Worm (Caenorhabditis elegans): Measurements from ENCODE around the gene cyp-13A8.

cyp-13A8 gene

DNA sequence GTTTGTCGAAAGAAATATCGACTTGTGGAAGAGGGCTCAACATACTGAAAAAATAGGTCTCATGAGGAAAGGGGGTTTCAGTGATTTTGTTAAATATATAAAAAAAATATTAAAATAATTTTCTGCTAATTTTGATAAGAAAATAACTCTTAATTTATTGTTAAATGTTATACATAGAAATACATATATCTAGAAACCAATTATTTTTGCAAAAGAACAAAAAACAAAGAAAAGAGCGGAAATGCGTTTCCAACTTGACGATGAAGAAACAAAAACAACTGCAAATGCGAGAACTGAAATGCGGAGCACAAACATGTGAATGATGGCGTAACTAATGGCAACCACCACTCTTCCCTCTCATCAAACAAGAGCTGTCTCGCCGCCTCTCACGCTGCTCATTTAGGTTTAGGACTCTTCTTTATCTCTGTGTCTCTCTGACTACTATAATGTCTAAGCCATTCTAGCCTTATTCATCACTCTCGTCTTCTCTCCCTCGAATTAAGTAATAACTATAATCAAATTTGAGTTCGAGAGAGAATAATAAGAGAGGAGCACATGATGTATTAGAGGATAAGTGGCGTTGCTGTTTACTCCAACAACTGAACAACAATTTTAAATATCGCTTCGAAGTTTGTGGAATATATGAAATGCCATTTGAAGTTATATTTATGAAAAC is 31.0 kb upstream of the cyp-13A8 start, which contains the start of gene arrd-4:
arrd-4 (minus strand) TSS at position 51 of the 676 bp plus-strand sequence.
- TF ChIP-seq ztf-25 (GFP tag; IDR thresholded peaks at IDR 0.05) (no peak), sea-2 (GFP tag; IDR thresholded peaks at IDR 0.05) (no peak), him-1 (tag; optimal IDR thresholded peaks at IDR 0.05) (no peak), mcd-1 (GFP tag; IDR thresholded peaks at IDR 0.05) (no peak), atf-7 (tag; optimal IDR thresholded peaks at IDR 0.05) (no peak), efl-1 (GFP tag; optimal IDR thresholded peaks at IDR 0.05) (no peak), tbx-9 (tag; optimal IDR thresholded peaks at IDR 0.05; ENCODE audit: borderline replicate concordance) (no peak), F49E8.2 (tag; optimal IDR thresholded peaks at IDR 0.05; ENCODE audit: insufficient read depth) (no peak), attf-3 (GFP tag; conservative IDR thresholded peaks at IDR 0.05) (no peak), chd-7 (tag; optimal IDR thresholded peaks at IDR 0.05) (no peak)

- TF ChIP-seq mel-28 (tag; optimal IDR thresholded peaks at IDR 0.05; ENCODE audit: borderline replicate concordance) = no peak
- TF ChIP-seq B0019.2 (GFP tag; conservative IDR thresholded peaks at IDR 0.05) = no peak
- no peak for TF ChIP-seq K12H6.12 (tag; optimal IDR thresholded peaks at IDR 0.05)
- TF ChIP-seq B0261.1 (tag; optimal IDR thresholded peaks at IDR 0.05) = no peak
- no peak for TF ChIP-seq B0035.1 (tag; optimal IDR thresholded peaks at IDR 0.05)
- TF ChIP-seq mxl-1 (tag; optimal IDR thresholded peaks at IDR 0.05) = no peak
- no peak for TF ChIP-seq cebp-1 (GFP tag; IDR thresholded peaks at IDR 0.05)
- no peak for TF ChIP-seq cebp-1 (tag; optimal IDR thresholded peaks at IDR 0.05)
These were observed 28.6 kb upstream of the cyp-13A8 start for ce11 chrII:9835958-9836357.

- TF ChIP-seq ama-1 (optimal IDR thresholded peaks at IDR 0.05) (no peak), ama-1 (GFP tag; optimal IDR thresholded peaks at IDR 0.05) (no peak)
These were observed 27.6 kb upstream of the cyp-13A8 start, which contains the start of gene arrd-5 for ce11 chrII:9834921-9835320. arrd-5 (plus strand) TSS chrII:9835221.

ce11 chrII:9833855-9834254 is 26.5 kb upstream of the cyp-13A8 start, which contains the start of gene ZK938.3:
ZK938.3 (minus strand) TSS chrII:9833955.
- TF ChIP-seq mxl-1 (tag; optimal IDR thresholded peaks at IDR 0.05) (no peak), sdz-38 (tag; optimal IDR thresholded peaks at IDR 0.05) (no peak), F57C9.4 (tag; optimal IDR thresholded peaks at IDR 0.05) (no peak), Y53G8AR.9 (GFP tag; conservative IDR thresholded peaks at IDR 0.05) (no peak), rec-8 (tag; optimal IDR thresholded peaks at IDR 0.05) (no peak), F23B12.7 (tag; optimal IDR thresholded peaks at IDR 0.05; ENCODE audit: insufficient read depth) (no peak), chd-7 (tag; optimal IDR thresholded peaks at IDR 0.05) (no peak), F33H1.4 (GFP tag; IDR thresholded peaks at IDR 0.05) (no peak), D2030.7 (GFP tag; IDR thresholded peaks at IDR 0.05) (no peak), aptf-2 (GFP tag; conservative IDR thresholded peaks at IDR 0.05) (no peak), nhr-179 (tag; optimal IDR thresholded peaks at IDR 0.05) (no peak), cebp-2 (GFP tag; IDR thresholded peaks at IDR 0.05) (no peak), dpl-1 (GFP tag; optimal IDR thresholded peaks at IDR 0.05) (no peak)

DNA sequence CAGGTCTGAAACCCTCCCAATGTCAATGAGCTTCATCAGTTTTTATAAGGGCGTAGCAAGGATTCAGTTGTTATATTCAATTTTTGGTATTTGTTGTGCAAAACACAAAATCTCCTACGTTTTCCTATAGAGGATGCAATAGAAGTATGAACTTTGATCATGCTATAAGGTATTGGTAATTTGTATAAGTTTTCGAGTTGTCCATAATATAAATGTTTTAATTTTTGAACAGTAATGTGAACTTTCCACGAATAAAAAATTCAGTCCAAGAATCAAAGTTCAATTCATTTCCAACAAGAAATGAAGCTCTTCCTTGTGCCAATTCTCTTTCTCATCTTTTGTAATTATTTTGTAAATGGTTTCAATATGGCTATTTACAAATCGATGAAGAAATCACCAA is 23.7 kb upstream of the cyp-13A8 start, which contains the start of gene ZK938.12:
ZK938.12 (plus strand) TSS at position 301 of the 400 bp plus-strand sequence.
- no peak for TF ChIP-seq F57A8.1 (GFP tag; optimal IDR thresholded peaks at IDR 0.05)
- TF ChIP-seq tbx-9 (tag; optimal IDR thresholded peaks at IDR 0.05; ENCODE audit: borderline replicate concordance) = no peak
- no peak for TF ChIP-seq nhr-179 (tag; optimal IDR thresholded peaks at IDR 0.05)
- TF ChIP-seq hlh-26 (GFP tag; conservative IDR thresholded peaks at IDR 0.05) = no peak
- TF ChIP-seq atf-7 (tag; optimal IDR thresholded peaks at IDR 0.05) = no peak
- TF ChIP-seq ztf-28 (GFP tag; IDR thresholded peaks at IDR 0.05) = no peak
- TF ChIP-seq ekl-4 (GFP tag; IDR thresholded peaks at IDR 0.05) = no peak
- TF ChIP-seq mcd-1 (GFP tag; IDR thresholded peaks at IDR 0.05) = no peak
- no peak for TF ChIP-seq ama-1 (optimal IDR thresholded peaks at IDR 0.05)
- no peak for TF ChIP-seq ama-1 (GFP tag; optimal IDR thresholded peaks at IDR 0.05)
- TF ChIP-seq egl-44 (GFP tag; IDR thresholded peaks at IDR 0.05) = no peak
- TF ChIP-seq let-526 (GFP tag; IDR thresholded peaks at IDR 0.05) = no peak
- TF ChIP-seq snpc-3.4 (tag; optimal IDR thresholded peaks at IDR 0.05) = no peak
- no peak for TF ChIP-seq sea-2 (GFP tag; IDR thresholded peaks at IDR 0.05)
- TF ChIP-seq unc-130 (GFP tag; optimal IDR thresholded peaks at IDR 0.05) = no peak
- no peak for TF ChIP-seq hlh-12 (tag; optimal IDR thresholded peaks at IDR 0.05)
- TF ChIP-seq F33H1.4 (GFP tag; IDR thresholded peaks at IDR 0.05) = no peak
- no peak for TF ChIP-seq Y95B8A.8 (GFP tag; IDR thresholded peaks at IDR 0.05)

Data from whole organism, young adult.